Fruit fly (Drosophila melanogaster): Measurements from ENCODE around the gene RabX6.

DNA sequence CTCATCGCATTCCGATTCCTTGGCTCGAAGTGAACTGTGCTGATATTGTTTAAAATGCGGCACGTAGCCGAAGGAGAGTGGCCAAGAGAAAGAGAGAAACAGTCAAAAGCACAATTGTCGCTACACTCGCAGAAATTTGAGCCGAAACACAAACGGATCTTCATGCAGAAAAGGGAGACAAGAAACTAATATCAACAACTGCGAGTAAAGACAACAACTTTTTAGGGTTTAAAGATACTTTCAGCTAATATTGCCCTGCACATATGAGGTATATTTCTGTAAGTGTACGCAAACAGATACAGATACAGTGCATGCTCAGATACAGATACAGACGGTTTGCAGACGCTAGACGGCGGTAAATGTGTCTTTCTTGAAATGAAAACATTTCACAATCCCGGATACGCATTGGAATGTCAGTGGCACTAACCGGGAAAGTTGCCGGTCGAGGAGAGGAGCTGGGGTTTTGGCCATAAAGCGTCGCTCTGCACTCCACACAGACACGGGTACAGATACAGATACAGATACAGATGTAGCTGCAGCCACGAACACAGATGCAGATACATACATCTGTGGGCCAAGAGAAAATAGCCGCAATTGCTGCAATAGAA, 46.1 kb upstream of the RabX6 start:
- TF ChIP-seq Myc (optimal IDR thresholded peaks at IDR 0.05) (no peak), h (optimal IDR thresholded peaks at IDR 0.05) (no peak)
